Worm (Caenorhabditis elegans): Measurements from ENCODE around the gene R11A8.1.

R11A8.1 gene

ce11 chrIV:10357072-10357471 is at the start of gene R11A8.1:
Gene R11A8.1, minus strand, starts transcription at chrIV:10357172.
- TF ChIP-seq lin-32 (GFP tag; optimal IDR thresholded peaks at IDR 0.05) (no peak), nhr-28 (tag; optimal IDR thresholded peaks at IDR 0.05) (no peak), nhr-12 (tag; optimal IDR thresholded peaks at IDR 0.05) (no peak), ceh-83 (GFP tag; optimal IDR thresholded peaks at IDR 0.05) (no peak), nhr-76 (tag; optimal IDR thresholded peaks at IDR 0.05) (no peak), ceh-43 (GFP tag; optimal IDR thresholded peaks at IDR 0.05) (no peak), tbx-8 (GFP tag; optimal IDR thresholded peaks at IDR 0.05) (no peak), cnd-1 (tag; optimal IDR thresholded peaks at IDR 0.05) (no peak), lsy-2 (tag; optimal IDR thresholded peaks at IDR 0.05) (no peak), snpc-4 (tag; optimal IDR thresholded peaks at IDR 0.05) (no peak)

DNA sequence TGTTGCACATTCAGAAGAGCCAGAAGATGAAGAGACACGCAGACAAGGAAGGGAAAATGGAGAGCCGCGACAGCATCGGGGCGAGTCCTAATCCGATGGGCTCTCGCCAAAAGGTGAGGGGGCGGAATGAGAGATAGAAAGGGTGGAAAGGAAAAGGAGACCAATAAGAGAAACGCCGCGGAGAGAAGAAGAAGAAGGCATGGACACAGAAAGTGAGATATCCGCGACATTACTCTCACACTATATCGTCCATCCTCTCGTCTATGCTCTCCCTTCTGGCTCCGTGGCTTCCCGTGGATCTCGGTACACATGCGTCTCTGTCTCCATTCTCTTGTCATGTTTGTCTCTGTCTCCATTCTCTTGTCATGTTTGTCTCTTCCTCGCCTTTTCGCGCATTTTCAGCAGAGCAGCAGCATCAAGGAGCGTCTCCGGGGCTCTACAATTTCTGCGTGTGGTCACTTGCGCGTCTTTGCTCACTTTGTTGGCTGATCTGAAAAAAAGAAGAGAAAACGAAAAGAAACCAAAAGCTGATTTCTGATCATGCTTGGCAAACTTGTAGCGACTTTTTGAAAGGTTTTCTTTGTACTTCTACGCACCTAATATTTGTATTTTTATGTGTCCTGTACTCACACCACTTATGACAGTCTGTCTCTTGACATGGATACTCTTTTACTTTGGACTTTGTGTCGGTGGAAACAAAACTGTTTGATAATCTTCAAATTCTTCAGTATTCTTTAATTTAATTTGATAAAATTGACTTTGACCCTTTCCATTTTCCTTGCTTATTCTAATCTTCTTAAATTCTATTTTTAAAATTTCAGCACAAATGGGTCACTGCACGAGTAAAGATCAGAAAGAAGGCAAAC is 46.5 kb upstream of the R11A8.1 start, which contains the start of gene gpa-7:
Gene gpa-7, plus strand, starts transcription at position 816 of the 866 bp plus-strand sequence.
- TF ChIP-seq ces-1 (GFP tag; optimal IDR thresholded peaks at IDR 0.05) (peak; percentile 83), zip-8 (tag; optimal IDR thresholded peaks at IDR 0.05) (no peak), lin-13 (tag; optimal IDR thresholded peaks at IDR 0.05) (peak; percentile 29), nhr-76 (tag; optimal IDR thresholded peaks at IDR 0.05) (no peak), lsy-2 (tag; optimal IDR thresholded peaks at IDR 0.05) (no peak), flh-1 (GFP tag; optimal IDR thresholded peaks at IDR 0.05) (no peak), unc-120 (tag; optimal IDR thresholded peaks at IDR 0.05; ENCODE audit: poor library complexity, severe bottlenecking) (peak; percentile 92), blmp-1 (tag; optimal IDR thresholded peaks at IDR 0.05) (peak; percentile 71), mep-1 (tag; optimal IDR thresholded peaks at IDR 0.05) (peak; percentile 42), mls-2 (tag; optimal IDR thresholded peaks at IDR 0.05) (peak; percentile 67), hlh-1 (tag; optimal IDR thresholded peaks at IDR 0.05) (no peak), sptf-1 (tag; optimal IDR thresholded peaks at IDR 0.05) (peak; percentile 42), ztf-11 (tag; optimal IDR thresholded peaks at IDR 0.05) (no peak), unc-39 (tag; optimal IDR thresholded peaks at IDR 0.05) (no peak), ceh-39 (tag; optimal IDR thresholded peaks at IDR 0.05) (no peak), elt-1 (tag; optimal IDR thresholded peaks at IDR 0.05; ENCODE audit: borderline replicate concordance, insufficient read depth) (no peak), ceh-43 (GFP tag; optimal IDR thresholded peaks at IDR 0.05) (no peak), nhr-237 (tag; optimal IDR thresholded peaks at IDR 0.05) (no peak), sem-2 (GFP tag; optimal IDR thresholded peaks at IDR 0.05) (no peak), tbx-8 (GFP tag; optimal IDR thresholded peaks at IDR 0.05) (no peak), nhr-28 (tag; optimal IDR thresholded peaks at IDR 0.05) (no peak), cnd-1 (tag; optimal IDR thresholded peaks at IDR 0.05) (peak; percentile 8), pha-4 (tag; optimal IDR thresholded peaks at IDR 0.05) (peak; percentile 14), lin-32 (GFP tag; optimal IDR thresholded peaks at IDR 0.05) (no peak), mab-5 (tag; optimal IDR thresholded peaks at IDR 0.05) (no peak), M03D4.4 (tag; optimal IDR thresholded peaks at IDR 0.05) (no peak), drap-1 (GFP tag; optimal IDR thresholded peaks at IDR 0.05) (peak; percentile 10), snpc-4 (tag; optimal IDR thresholded peaks at IDR 0.05) (no peak), ham-2 (GFP tag; optimal IDR thresholded peaks at IDR 0.05) (peak; percentile 53), nhr-2 (tag; optimal IDR thresholded peaks at IDR 0.05) (no peak), elt-3 (tag; optimal IDR thresholded peaks at IDR 0.05) (no peak), nhr-12 (tag; optimal IDR thresholded peaks at IDR 0.05) (no peak), unc-62 (GFP tag; optimal IDR thresholded peaks at IDR 0.05) (peak; percentile 52), ceh-83 (GFP tag; optimal IDR thresholded peaks at IDR 0.05) (no peak), bed-3 (GFP tag; optimal IDR thresholded peaks at IDR 0.05) (no peak)

DNA sequence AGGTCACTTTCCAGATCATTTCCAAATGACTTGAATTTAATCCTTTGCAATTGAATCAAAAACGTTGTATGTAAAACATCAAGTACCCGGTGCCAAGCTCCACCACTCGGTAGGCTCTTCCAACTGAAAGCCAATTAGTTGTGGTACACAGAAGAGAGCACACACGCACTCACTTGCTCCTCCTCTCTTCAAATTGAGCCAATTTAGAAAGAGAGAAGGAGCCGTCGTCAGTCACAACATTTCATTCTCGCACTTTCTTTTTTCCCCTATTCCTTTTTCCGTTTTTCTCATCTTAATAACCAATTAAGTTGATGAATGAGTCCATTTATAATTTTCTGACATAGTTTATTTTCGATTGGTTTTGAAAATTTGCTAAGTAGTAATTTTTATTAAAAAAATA is 41.3 kb upstream of the R11A8.1 start:
- TF ChIP-seq blmp-1 (tag; optimal IDR thresholded peaks at IDR 0.05) (no peak), ces-1 (GFP tag; optimal IDR thresholded peaks at IDR 0.05) (peak; percentile 73)
